Fruit fly (Drosophila melanogaster) Kc167 (cell line): ENCODE results near the gene GramD1B.

Source experiments
- Myc ChIP-seq: fragments of >200 bp; optimal IDR thresholded peaks from 2 replicates; lab custom pipeline; 2017; ENCODE audit warnings: missing external identifiers
- ttk ChIP-seq: sonication (Bioruptor generic); optimal IDR thresholded peaks from 2 replicates; lab custom pipeline; 2017; ENCODE audit warnings: missing external identifiers

DNA sequence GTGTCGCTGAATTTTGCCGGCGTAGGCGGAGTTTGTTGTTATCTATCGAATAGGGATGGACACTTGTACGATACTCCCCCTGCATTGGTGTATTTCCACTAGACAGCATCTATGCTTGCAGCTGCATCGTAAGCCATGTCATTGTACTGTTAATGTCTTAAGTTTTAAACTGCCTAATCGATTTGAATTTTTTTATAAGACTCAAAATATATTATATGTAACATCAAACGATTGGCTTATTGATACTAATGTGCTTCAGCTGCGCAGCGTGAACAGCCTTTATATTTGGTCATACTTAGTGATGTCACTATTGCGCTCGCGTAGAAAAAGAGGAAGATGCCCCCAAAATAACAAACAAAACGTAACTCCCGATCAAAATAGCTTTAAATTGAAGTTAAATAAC, 3.5 kb upstream of the GramD1B start, which contains the start of the genes CG9662 and Ptpa:
- TF ChIP-seq Myc (lab: Kevin White, UChicago) (no peak), ttk (lab: Kevin White, UChicago) (no peak)
